Fruit fly (Drosophila melanogaster) whole organism, embryonic: Measurements from ENCODE around the gene eIF4E5.

Source experiments
- Aef1 ChIP-seq: fragments of 200-800 bp; sonication (Bioruptor generic); IDR thresholded peaks from 3 replicates; pipeline ENCODE4 v1.3.6; 2022; ENCODE audit warnings: missing biosample characterization, missing genetic modification characterization
- B-H1 ChIP-seq: fragments of 200-800 bp; sonication (Bioruptor generic); IDR thresholded peaks from 3 replicates; pipeline ENCODE4 v1.3.6; 2022; ENCODE audit warnings: missing biosample characterization, missing genetic modification characterization
- B-H2 ChIP-seq: fragments of 200-800 bp; sonication (Bioruptor generic); optimal IDR thresholded peaks from 2 replicates; lab custom pipeline; 2018; ENCODE audit warnings: missing biosample characterization, mild to moderate bottlenecking, missing genetic modification characterization
- CG10565 ChIP-seq: fragments of 200-800 bp; sonication (Bioruptor generic); optimal IDR thresholded peaks from 3 replicates; lab custom pipeline; 2016; ENCODE audit warnings: missing biosample characterization, mild to moderate bottlenecking, missing genetic modification characterization
- CG13424 ChIP-seq: fragments of 200-800 bp; sonication (Bioruptor generic); optimal IDR thresholded peaks from 2 replicates; lab custom pipeline; 2019; ENCODE audit warnings: missing biosample characterization, mild to moderate bottlenecking, missing genetic modification characterization, moderate library complexity
- CG14441 ChIP-seq: fragments of 200-800 bp; sonication (Bioruptor generic); IDR thresholded peaks from 2 replicates; pipeline ENCODE4 v1.3.6; 2022; ENCODE audit warnings: missing biosample characterization, missing genetic modification characterization
- CG16815 ChIP-seq: fragments of 200-800 bp; sonication (Bioruptor generic); optimal IDR thresholded peaks from 3 replicates; lab custom pipeline; 2017; ENCODE audit warnings: missing biosample characterization, mild to moderate bottlenecking, missing genetic modification characterization
- CG16863 ChIP-seq: fragments of 200-800 bp; sonication (Bioruptor generic); optimal IDR thresholded peaks from 3 replicates; lab custom pipeline; 2016; ENCODE audit warnings: missing biosample characterization, missing genetic modification characterization
- CG1832 ChIP-seq: fragments of 200-800 bp; sonication (Bioruptor generic); optimal IDR thresholded peaks from 2 replicates; lab custom pipeline; 2017; ENCODE audit warnings: missing biosample characterization, mild to moderate bottlenecking, missing genetic modification characterization, inconsistent platforms
- CG30403 ChIP-seq: fragments of 200-800 bp; sonication (Bioruptor generic); optimal IDR thresholded peaks from 3 replicates; lab custom pipeline; 2016; ENCODE audit warnings: missing biosample characterization, missing genetic modification characterization
- CG30431 ChIP-seq: fragments of 200-800 bp; sonication (Bioruptor generic); optimal IDR thresholded peaks from 2 replicates; lab custom pipeline; 2017; ENCODE audit warnings: missing biosample characterization, missing genetic modification characterization
- CG31224 ChIP-seq: fragments of 200-800 bp; sonication (Bioruptor generic); IDR thresholded peaks from 2 replicates; pipeline ENCODE4 v1.3.6; 2022; ENCODE audit warnings: missing biosample characterization, missing genetic modification characterization
- CG33213 ChIP-seq: fragments of 200-800 bp; sonication (Bioruptor generic); optimal IDR thresholded peaks from 3 replicates; lab custom pipeline; 2016; ENCODE audit warnings: missing biosample characterization, missing genetic modification characterization
- CG34422 ChIP-seq: fragments of 200-800 bp; sonication (Bioruptor generic); IDR thresholded peaks from 3 replicates; pipeline ENCODE4 v1.3.6; 2022; ENCODE audit warnings: missing biosample characterization, missing genetic modification characterization
- CG6813 ChIP-seq: fragments of 200-800 bp; sonication (Bioruptor generic); optimal IDR thresholded peaks from 2 replicates; lab custom pipeline; 2017; ENCODE audit warnings: missing biosample characterization, missing genetic modification characterization, mild to moderate bottlenecking, moderate library complexity, missing genetic modification reagents
- CG7556 ChIP-seq: fragments of 200-800 bp; sonication (Bioruptor generic); optimal IDR thresholded peaks from 2 replicates; lab custom pipeline; 2017; ENCODE audit warnings: missing biosample characterization, mild to moderate bottlenecking, missing genetic modification characterization
- CG8765 ChIP-seq: fragments of 200-800 bp; sonication (Bioruptor generic); IDR thresholded peaks from 2 replicates; pipeline ENCODE4 v1.3.6; 2022; ENCODE audit warnings: missing biosample characterization, missing genetic modification characterization
- CG9932 ChIP-seq: fragments of 200-800 bp; sonication (Bioruptor generic); IDR thresholded peaks from 2 replicates; pipeline ENCODE4 v1.3.6; 2022; ENCODE audit warnings: missing biosample characterization, missing genetic modification characterization
- CoRest ChIP-seq: fragments of 200-800 bp; sonication (Bioruptor generic); optimal IDR thresholded peaks from 3 replicates; lab custom pipeline; 2018; ENCODE audit warnings: missing biosample characterization, mild to moderate bottlenecking, missing genetic modification characterization, moderate library complexity
- Dfd ChIP-seq, 2 experiments: fragments of >200 bp; optimal IDR thresholded peaks; 2 replicates each; lab custom pipeline; 2017; ENCODE audit warnings: missing biosample characterization in 2 of 2, missing genetic modification characterization in 2 of 2
- H15 ChIP-seq: fragments of 200-800 bp; sonication (Bioruptor generic); IDR thresholded peaks from 3 replicates; pipeline ENCODE4 v1.3.6; 2022; ENCODE audit warnings: missing biosample characterization, missing genetic modification characterization
- HHEX ChIP-seq: fragments of 200-800 bp; sonication (Bioruptor generic); optimal IDR thresholded peaks from 3 replicates; lab custom pipeline; 2017; ENCODE audit warnings: missing biosample characterization, mild to moderate bottlenecking, missing genetic modification characterization, missing genetic modification reagents
- Hmr ChIP-seq: fragments of 200-800 bp; sonication (Bioruptor generic); optimal IDR thresholded peaks from 3 replicates; lab custom pipeline; 2017; ENCODE audit warnings: mild to moderate bottlenecking, missing biosample characterization, missing genetic modification reagents, missing genetic modification characterization
- Hmx ChIP-seq: fragments of 200-800 bp; sonication (Bioruptor generic); optimal IDR thresholded peaks from 2 replicates; lab custom pipeline; 2016; ENCODE audit warnings: missing biosample characterization, missing genetic modification characterization
- Lim3 ChIP-seq: fragments of 200-800 bp; sonication (Bioruptor generic); IDR thresholded peaks from 2 replicates; pipeline ENCODE4 v1.3.6; 2022; ENCODE audit warnings: missing biosample characterization, missing genetic modification characterization
- Meics ChIP-seq: fragments of 200-800 bp; sonication (Bioruptor generic); optimal IDR thresholded peaks from 2 replicates; lab custom pipeline; 2017; ENCODE audit warnings: missing biosample characterization, mild to moderate bottlenecking, missing genetic modification characterization
- Opbp ChIP-seq: fragments of 200-800 bp; sonication (Bioruptor generic); IDR thresholded peaks from 3 replicates; pipeline ENCODE4 v1.3.6; 2022; ENCODE audit warnings: missing biosample characterization, missing genetic modification characterization; ENCODE audit not compliant: partially characterized antibody
- Sox100B ChIP-seq: fragments of 200-800 bp; sonication (Bioruptor generic); optimal IDR thresholded peaks from 3 replicates; lab custom pipeline; 2018; ENCODE audit warnings: missing biosample characterization, mild to moderate bottlenecking, missing genetic modification characterization
- Sox102F ChIP-seq: fragments of 200-800 bp; sonication (Bioruptor generic); optimal IDR thresholded peaks from 2 replicates; lab custom pipeline; 2018; ENCODE audit warnings: missing biosample characterization, mild to moderate bottlenecking, missing genetic modification characterization, moderate library complexity
- Usf ChIP-seq: fragments of 200-800 bp; sonication (Bioruptor generic); optimal IDR thresholded peaks from 2 replicates; lab custom pipeline; 2017; ENCODE audit warnings: missing genotype, missing biosample characterization, missing genetic modification characterization
- Xrp1 ChIP-seq: fragments of 200-800 bp; sonication (Bioruptor generic); IDR thresholded peaks from 2 replicates; pipeline ENCODE4 v1.3.6; 2022; ENCODE audit warnings: missing biosample characterization, missing genetic modification characterization
- ara ChIP-seq: fragments of 200-800 bp; sonication (Bioruptor generic); IDR thresholded peaks from 2 replicates; pipeline ENCODE4 v1.3.6; 2022; ENCODE audit warnings: missing biosample characterization, missing genetic modification characterization
- fd3F ChIP-seq: fragments of 200-800 bp; sonication (Bioruptor generic); optimal IDR thresholded peaks from 2 replicates; lab custom pipeline; 2018; ENCODE audit warnings: missing biosample characterization, mild to moderate bottlenecking, missing genetic modification characterization, moderate library complexity
- grau ChIP-seq: fragments of 200-800 bp; optimal IDR thresholded peaks from 3 replicates; lab custom pipeline; 2019; ENCODE audit warnings: missing biosample characterization, mild to moderate bottlenecking, missing genetic modification characterization, moderate library complexity
- her ChIP-seq: fragments of 200-800 bp; sonication (Bioruptor generic); optimal IDR thresholded peaks from 2 replicates; lab custom pipeline; 2016; ENCODE audit warnings: missing biosample characterization, missing genetic modification characterization
- mld ChIP-seq: fragments of 200-800 bp; sonication (Bioruptor generic); IDR thresholded peaks from 3 replicates; pipeline ENCODE4 v1.3.6; 2022; ENCODE audit warnings: missing biosample characterization, missing genetic modification characterization; ENCODE audit not compliant: partially characterized antibody
- nerfin-2 ChIP-seq: fragments of 200-800 bp; sonication (Bioruptor generic); IDR thresholded peaks from 2 replicates; pipeline ENCODE4 v1.3.6; 2022; ENCODE audit warnings: missing biosample characterization, missing genetic modification characterization; ENCODE audit not compliant: partially characterized antibody
- nom ChIP-seq: fragments of 200-800 bp; sonication (Bioruptor generic); optimal IDR thresholded peaks from 2 replicates; lab custom pipeline; 2017; ENCODE audit warnings: missing biosample characterization, missing genetic modification characterization, mild to moderate bottlenecking, moderate library complexity, missing genetic modification reagents
- onecut ChIP-seq: fragments of 200-800 bp; sonication (Bioruptor generic); IDR thresholded peaks from 2 replicates; pipeline ENCODE4 v1.3.6; 2022; ENCODE audit warnings: missing biosample characterization, missing genetic modification characterization
- pfk ChIP-seq: fragments of 200-800 bp; sonication (Bioruptor generic); optimal IDR thresholded peaks from 2 replicates; lab custom pipeline; 2018; ENCODE audit warnings: missing biosample characterization, mild to moderate bottlenecking, missing genetic modification characterization, moderate library complexity
- pnt ChIP-seq: fragments of 200-800 bp; sonication (Bioruptor generic); optimal IDR thresholded peaks from 3 replicates; lab custom pipeline; 2016; ENCODE audit warnings: missing biosample characterization, missing genetic modification characterization
- prd ChIP-seq, 3 experiments: fragments of >200 bp in 2 of 3; fragments of 200-800 bp in 1 of 3; sonication (Bioruptor generic) in 1 of 3; optimal IDR thresholded peaks in 2 of 3; IDR thresholded peaks in 1 of 3; 2 replicates in 2 of 3; 3 replicates in 1 of 3; pipeline versions ENCODE4 v1.3.6 to Lab custom; 2017 to 2022; ENCODE audit warnings: missing biosample characterization in 1 of 3, missing genetic modification characterization in 1 of 3
- sr ChIP-seq: fragments of 200-800 bp; sonication (Bioruptor generic); IDR thresholded peaks from 3 replicates; pipeline ENCODE4 v1.3.6; 2022; ENCODE audit warnings: missing biosample characterization, missing genetic modification characterization
- ssp ChIP-seq: fragments of 200-800 bp; sonication (Bioruptor generic); IDR thresholded peaks from 2 replicates; pipeline ENCODE4 v1.3.6; 2022; ENCODE audit warnings: missing biosample characterization, missing genetic modification characterization
- stc ChIP-seq: fragments of 200-800 bp; sonication (Bioruptor generic); IDR thresholded peaks from 2 replicates; pipeline ENCODE4 v1.3.6; 2022; ENCODE audit warnings: missing biosample characterization, missing genetic modification characterization
- trh ChIP-seq: fragments of 200-800 bp; sonication (Bioruptor generic); optimal IDR thresholded peaks from 2 replicates; lab custom pipeline; 2016; ENCODE audit warnings: missing biosample characterization, missing genetic modification characterization
- unc-4 ChIP-seq: fragments of 200-800 bp; sonication (Bioruptor generic); IDR thresholded peaks from 2 replicates; pipeline ENCODE4 v1.3.6; 2022; ENCODE audit warnings: missing biosample characterization, missing genetic modification characterization; ENCODE audit not compliant: partially characterized antibody
- zen2 ChIP-seq: fragments of 200-800 bp; sonication (Bioruptor generic); IDR thresholded peaks from 3 replicates; pipeline ENCODE4 v1.3.6; 2022; ENCODE audit warnings: missing biosample characterization, missing genetic modification characterization; ENCODE audit not compliant: partially characterized antibody

Gene eIF4E5

DNA sequence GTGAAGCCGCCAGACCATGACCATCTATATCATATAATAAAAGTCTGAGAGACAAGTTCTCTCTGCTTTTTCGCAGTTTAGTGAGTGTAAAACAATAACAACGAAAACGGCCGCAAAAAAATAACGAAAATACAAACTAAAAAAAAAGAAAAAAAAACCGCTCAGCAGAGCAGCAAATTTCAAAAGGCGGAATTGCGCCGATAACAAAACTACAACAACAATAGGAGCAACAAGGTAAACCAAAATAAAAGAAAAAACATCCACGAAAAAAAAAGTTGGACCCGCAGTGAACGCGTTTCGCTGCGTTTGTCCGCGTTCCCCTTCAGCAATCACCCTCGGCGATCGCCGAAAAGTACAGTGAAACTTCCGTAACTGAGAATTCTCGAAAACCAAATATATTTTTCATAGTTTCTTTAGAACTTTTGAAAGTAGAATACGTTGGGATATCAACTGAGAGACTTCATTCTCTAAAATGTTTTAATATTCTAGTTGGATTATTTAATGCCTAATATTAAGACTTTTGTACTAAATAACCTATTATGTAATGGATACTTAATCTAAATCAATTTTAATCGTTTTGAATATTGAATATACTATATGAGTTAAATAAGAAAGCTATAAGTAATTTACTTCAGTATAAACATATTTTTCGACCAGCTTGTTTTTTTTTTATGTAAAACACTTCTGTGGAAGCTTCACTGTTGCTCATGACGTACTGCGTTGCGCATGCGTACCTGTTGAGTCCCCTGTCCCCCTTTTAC lies 18.9 kb upstream of the eIF4E5 start (continued):
- TF ChIP-seq Hmr (GFP tag; lab: Kevin White, UChicago) (peak; percentile 29), CoRest (tag; lab: Kevin White, UChicago) (peak; percentile 73), CG34422 (GFP tag; lab: Robert Waterston, UW) (peak; percentile 43; the same call in 1 of the 3 replicates), CG10565 (GFP tag; lab: Kevin White, UChicago) (no peak), fd3F (GFP tag; lab: Kevin White, UChicago) (peak; percentile 19), pfk (GFP tag; lab: Kevin White, UChicago) (no peak), CG30403 (GFP tag; lab: Kevin White, UChicago) (peak; percentile 53), Opbp (GFP tag; lab: Robert Waterston, UW) (no peak), Sox100B (GFP tag; lab: Kevin White, UChicago) (peak; percentile 69), Aef1 (no peak), CG8765 (no peak), B-H1 (GFP tag; lab: Robert Waterston, UW) (0 out of 3 replicates have a peak, but pooled peaks have one; percentile 16), CG9932 (GFP tag; lab: Robert Waterston, UW) (peak; percentile 66), CG1832 (GFP tag; lab: Kevin White, UChicago) (no peak), nerfin-2 (no peak), B-H2 (GFP tag; lab: Kevin White, UChicago) (no peak), CG7556 (peak; percentile 76), Meics (peak; percentile 51), sr (no peak), HHEX (peak; percentile 30), CG13424 (tag; lab: Kevin White, UChicago) (peak; percentile 63), her (GFP tag; lab: Kevin White, UChicago) (no peak), unc-4 (no peak), mld (no peak), pnt (GFP tag; lab: Kevin White, UChicago) (no peak), ssp (GFP tag; lab: Robert Waterston, UW) (peak; percentile 38; the same call in 1 of the 2 replicates), zen2 (GFP tag; lab: Robert Waterston, UW) (no peak), Lim3 (GFP tag; lab: Robert Waterston, UW) (no peak), prd (optimal IDR thresholded peaks at IDR 0.05; lab: Kevin White, UChicago) (no peak), prd (GFP tag; IDR thresholded peaks at IDR 0.05; lab: Robert Waterston, UW) (peak; percentile 59; the same call in 1 of the 3 replicates), onecut (GFP tag; lab: Robert Waterston, UW) (no peak; the same call in 1 of the 2 replicates), CG31224 (GFP tag; lab: Robert Waterston, UW) (0 out of 2 replicates have a peak, but pooled peaks have one; percentile 26), CG30431 (GFP tag; lab: Kevin White, UChicago) (peak; percentile 17), CG33213 (GFP tag; lab: Kevin White, UChicago) (no peak), CG16815 (peak; percentile 69), CG14441 (GFP tag; lab: Robert Waterston, UW) (peak; percentile 12; the same call in 1 of the 2 replicates), trh (GFP tag; lab: Kevin White, UChicago) (peak; percentile 23), Hmx (peak; percentile 6), Dfd (GFP tag; optimal IDR thresholded peaks at IDR 0.05; lab: Kevin White, UChicago) (no peak), Usf (GFP tag; lab: Kevin White, UChicago) (peak; percentile 12), nom (GFP tag; lab: Kevin White, UChicago) (no peak), H15 (GFP tag; lab: Robert Waterston, UW) (no peak), ara (GFP tag; lab: Robert Waterston, UW) (0 out of 2 replicates have a peak, but pooled peaks have one; percentile 4), Sox102F (peak; percentile 62), stc (GFP tag; lab: Robert Waterston, UW) (0 out of 2 replicates have a peak, but pooled peaks have one; percentile 6), CG6813 (peak; percentile 2), grau (tag; lab: Kevin White, UChicago) (peak; percentile 88), CG16863 (GFP tag; lab: Kevin White, UChicago) (peak; percentile 29), Xrp1 (peak; percentile 57)
